Fruit fly (Drosophila melanogaster): ENCODE data around the gene mRpL2.
A peak's percentile ranks its signal among the peaks of the same experiment; 100 is the strongest.

Gene mRpL2

DNA sequence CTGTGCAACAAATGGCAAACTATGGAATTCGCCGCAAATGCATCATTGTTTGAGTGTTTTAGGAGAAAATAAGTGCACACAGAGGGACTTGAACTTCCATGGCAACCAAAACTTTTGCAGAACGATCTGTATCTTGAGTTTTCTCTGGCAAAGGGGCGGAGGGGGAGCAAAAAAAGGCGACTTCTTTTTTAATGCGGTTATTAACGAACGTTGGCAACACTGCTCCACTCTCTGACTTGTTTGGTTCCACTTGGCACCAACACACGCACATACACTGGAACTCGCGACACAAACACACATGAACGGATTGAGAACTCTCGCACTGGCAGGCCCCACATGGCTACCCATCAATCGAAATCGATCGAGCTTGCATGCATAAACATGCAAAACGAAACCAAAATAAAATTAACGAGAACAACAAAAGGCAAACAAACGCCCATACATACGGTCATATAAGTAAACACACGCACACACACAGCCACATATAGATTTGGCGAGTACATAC is 1.2 kb upstream of the mRpL2 start (continued):
- 0 out of 3 replicates have a peak, but pooled peaks have one; percentile 13 for TF ChIP-seq CG16813 (GFP tag; IDR thresholded peaks at IDR 0.05; ENCODE audit: partially characterized antibody)
- TF ChIP-seq Bteb2 (GFP tag; optimal IDR thresholded peaks at IDR 0.05): no peak
- peak in 1 of 2 experiments; percentile 5 for TF ChIP-seq Trl (optimal IDR thresholded peaks at IDR 0.05)
- peak; percentile 10 for TF ChIP-seq Trl (GFP tag; optimal IDR thresholded peaks at IDR 0.05)
- TF ChIP-seq lilli (GFP tag; optimal IDR thresholded peaks at IDR 0.05): no peak
- peak; percentile 29 for TF ChIP-seq Antp (GFP tag; optimal IDR thresholded peaks at IDR 0.05)
- no peak for TF ChIP-seq CG2678 (tag; optimal IDR thresholded peaks at IDR 0.05)
- TF ChIP-seq hth (optimal IDR thresholded peaks at IDR 0.05): no peak
- TF ChIP-seq Sox102F (GFP tag; optimal IDR thresholded peaks at IDR 0.05): no peak
- no peak for TF ChIP-seq CG4282 (GFP tag; optimal IDR thresholded peaks at IDR 0.05)
- TF ChIP-seq Deaf1 (tag; optimal IDR thresholded peaks at IDR 0.05): no peak
- TF ChIP-seq schlank (tag; optimal IDR thresholded peaks at IDR 0.05): no peak
- TF ChIP-seq knrl (GFP tag; IDR thresholded peaks at IDR 0.05; ENCODE audit: partially characterized antibody): no peak
- TF ChIP-seq CG32532 (GFP tag; IDR thresholded peaks at IDR 0.05): peak; percentile 63
- TF ChIP-seq CG2875 (GFP tag; optimal IDR thresholded peaks at IDR 0.05): no peak
- no peak for TF ChIP-seq Meics (GFP tag; optimal IDR thresholded peaks at IDR 0.05)
- no peak for TF ChIP-seq fd3F (GFP tag; optimal IDR thresholded peaks at IDR 0.05)
- TF ChIP-seq CG42726 (GFP tag; IDR thresholded peaks at IDR 0.05; ENCODE audit: partially characterized antibody): 0 out of 2 replicates have a peak, but pooled peaks have one; percentile 10
- TF ChIP-seq CG10366 (GFP tag; IDR thresholded peaks at IDR 0.05): peak; percentile 43; the same call in 1 of the 2 replicates
- no peak for TF ChIP-seq Doc3 (GFP tag; IDR thresholded peaks at IDR 0.05; ENCODE audit: partially characterized antibody)
- TF ChIP-seq cad (GFP tag; optimal IDR thresholded peaks at IDR 0.05): peak; percentile 15
- TF ChIP-seq pnt (GFP tag; optimal IDR thresholded peaks at IDR 0.05): no peak
- TF ChIP-seq wor (GFP tag; IDR thresholded peaks at IDR 0.05): no peak
- TF ChIP-seq dmrt11E (tag; optimal IDR thresholded peaks at IDR 0.05): no peak
- TF ChIP-seq cg (GFP tag; optimal IDR thresholded peaks at IDR 0.05): no peak
- TF ChIP-seq zfh1 (GFP tag; IDR thresholded peaks at IDR 0.05): no peak
- no peak for TF ChIP-seq Rx (GFP tag; IDR thresholded peaks at IDR 0.05)
- TF ChIP-seq Six4 (GFP tag; optimal IDR thresholded peaks at IDR 0.05): no peak
- TF ChIP-seq BEAF-32 (GFP tag; optimal IDR thresholded peaks at IDR 0.05): no peak
- TF ChIP-seq Fer1 (GFP tag; optimal IDR thresholded peaks at IDR 0.05): no peak
- no peak for TF ChIP-seq Max (GFP tag; optimal IDR thresholded peaks at IDR 0.05)
- TF ChIP-seq abd-A (tag; optimal IDR thresholded peaks at IDR 0.05): no peak
- no peak for TF ChIP-seq danr (GFP tag; IDR thresholded peaks at IDR 0.05)
- TF ChIP-seq CG9932 (GFP tag; IDR thresholded peaks at IDR 0.05): peak; percentile 59
- TF ChIP-seq odd (GFP tag; optimal IDR thresholded peaks at IDR 0.05): no peak
- TF ChIP-seq CG3726 (GFP tag; IDR thresholded peaks at IDR 0.05): no peak
- TF ChIP-seq ftz-f1 (GFP tag; optimal IDR thresholded peaks at IDR 0.05): no peak
- no peak for TF ChIP-seq kay (GFP tag; optimal IDR thresholded peaks at IDR 0.05)
- TF ChIP-seq Kr (GFP tag; optimal IDR thresholded peaks at IDR 0.05): no peak
- peak; percentile 1 for TF ChIP-seq stwl (tag; optimal IDR thresholded peaks at IDR 0.05)
- 0 out of 2 replicates have a peak, but pooled peaks have one; percentile 14 for TF ChIP-seq wdn (GFP tag; IDR thresholded peaks at IDR 0.05)
- TF ChIP-seq z (GFP tag; IDR thresholded peaks at IDR 0.05): no peak
- no peak for TF ChIP-seq nerfin-1 (tag; optimal IDR thresholded peaks at IDR 0.05)
- no peak for TF ChIP-seq Taf1 (GFP tag; IDR thresholded peaks at IDR 0.05)
- TF ChIP-seq crp (GFP tag; optimal IDR thresholded peaks at IDR 0.05): no peak
- TF ChIP-seq CG17328 (GFP tag; IDR thresholded peaks at IDR 0.05): no peak
- no peak for TF ChIP-seq crc (GFP tag; optimal IDR thresholded peaks at IDR 0.05)
- no peak for TF ChIP-seq Poxn (GFP tag; IDR thresholded peaks at IDR 0.05)
- no peak for TF ChIP-seq Spps (tag; optimal IDR thresholded peaks at IDR 0.05)
- TF ChIP-seq CG12155 (GFP tag; optimal IDR thresholded peaks at IDR 0.05): no peak
- TF ChIP-seq CG15073 (GFP tag; optimal IDR thresholded peaks at IDR 0.05): no peak
- TF ChIP-seq CG5245 (GFP tag; optimal IDR thresholded peaks at IDR 0.05): no peak

Data from whole organism, embryonic.